Worm (Caenorhabditis elegans) whole organism, dauer: ENCODE measurements around the gene gop-1.

ENCODE experiments used
- unc-62 ChIP-seq: sonication (generic microtip); optimal IDR thresholded peaks from 2 replicates; lab custom pipeline; 2017; ENCODE audit warnings: missing biosample characterization, missing genetic modification reagents, missing genetic modification characterization

gop-1 gene

DNA sequence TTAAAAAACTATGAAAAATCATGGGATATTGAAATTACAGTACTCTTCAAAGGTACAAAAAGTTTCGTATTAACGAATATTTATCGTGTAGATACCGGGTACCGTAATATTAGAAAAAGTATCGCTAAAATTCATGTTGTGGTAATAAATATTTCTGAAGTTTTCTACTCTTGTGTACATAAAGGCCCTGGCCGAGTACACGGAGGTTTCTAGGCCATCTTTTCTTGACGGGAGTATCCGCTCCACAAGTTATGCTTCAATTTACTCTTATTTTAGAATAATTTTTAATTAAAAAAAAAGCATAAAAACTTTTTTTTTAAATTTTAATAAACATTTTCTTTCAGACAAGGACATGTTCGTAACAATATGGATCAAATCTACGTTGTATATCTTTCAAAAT is 21.1 kb upstream of the gop-1 start:
- no peak for TF ChIP-seq unc-62

DNA sequence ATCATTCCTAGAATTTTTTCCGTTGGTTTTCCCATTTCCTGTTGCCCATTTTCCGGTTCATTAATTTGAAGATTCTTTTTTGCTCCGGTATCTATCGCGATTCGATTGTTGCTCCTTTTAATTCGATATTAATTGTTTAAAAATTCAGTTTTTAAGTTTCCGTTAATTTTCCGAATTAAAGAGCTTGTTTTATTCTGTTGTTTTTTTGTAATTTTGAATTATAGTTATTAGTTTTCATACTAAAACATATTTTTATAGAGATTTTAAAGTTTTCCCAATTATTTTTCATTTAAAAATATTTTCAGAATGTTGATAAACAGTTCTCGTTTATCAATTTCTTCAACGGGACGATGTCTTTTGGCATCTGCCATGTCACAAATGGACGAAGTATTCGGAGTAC is 19.9 kb upstream of the gop-1 start, which contains the start of gene mrps-26:
Gene mrps-26, plus strand, starts transcription at position 301 of the 400 bp plus-strand sequence.
- TF ChIP-seq unc-62, result no peak

DNA sequence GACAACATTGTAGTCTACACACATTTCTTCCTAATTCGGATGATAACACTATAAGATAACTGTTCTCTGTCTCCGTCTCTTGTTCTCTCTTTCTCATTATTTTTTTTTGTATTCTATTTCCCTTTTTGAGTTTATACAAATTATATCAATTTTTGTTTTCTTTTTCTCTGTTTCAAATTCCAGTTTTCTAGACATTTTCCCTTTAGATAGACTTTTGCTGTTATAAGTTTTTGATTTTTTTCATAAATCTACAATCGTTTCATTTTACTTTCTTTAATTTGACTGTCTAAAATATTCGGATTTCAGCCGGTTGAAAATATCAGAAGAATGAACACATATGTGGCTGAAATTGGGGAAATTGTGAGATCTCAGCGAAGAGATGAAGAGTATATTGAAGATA is 18.1 kb upstream of the gop-1 start, which contains the start of gene prx-10:
Gene prx-10, plus strand, starts transcription at position 301 of the 400 bp plus-strand sequence.
- no peak for TF ChIP-seq unc-62

DNA sequence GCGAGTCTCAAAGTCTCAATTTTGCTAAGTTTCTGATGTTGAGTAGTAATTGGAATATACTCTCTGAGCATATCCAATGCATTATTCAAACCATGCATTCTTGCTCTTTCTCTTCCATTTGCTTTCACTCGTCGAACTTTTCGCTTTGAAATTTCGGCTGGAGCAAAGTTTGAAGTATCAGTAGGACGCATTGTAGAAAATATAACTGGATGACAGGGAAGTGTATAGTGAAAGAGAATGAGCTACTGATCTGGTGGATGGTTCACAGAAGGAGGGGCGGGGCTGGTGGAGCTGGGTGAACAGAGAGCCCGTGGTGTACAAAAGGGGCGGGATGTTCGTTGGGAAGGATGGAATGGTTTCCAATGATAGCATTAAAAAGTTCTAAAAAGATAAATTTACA is 12.4 kb upstream of the gop-1 start:
- TF ChIP-seq unc-62, result no peak

DNA sequence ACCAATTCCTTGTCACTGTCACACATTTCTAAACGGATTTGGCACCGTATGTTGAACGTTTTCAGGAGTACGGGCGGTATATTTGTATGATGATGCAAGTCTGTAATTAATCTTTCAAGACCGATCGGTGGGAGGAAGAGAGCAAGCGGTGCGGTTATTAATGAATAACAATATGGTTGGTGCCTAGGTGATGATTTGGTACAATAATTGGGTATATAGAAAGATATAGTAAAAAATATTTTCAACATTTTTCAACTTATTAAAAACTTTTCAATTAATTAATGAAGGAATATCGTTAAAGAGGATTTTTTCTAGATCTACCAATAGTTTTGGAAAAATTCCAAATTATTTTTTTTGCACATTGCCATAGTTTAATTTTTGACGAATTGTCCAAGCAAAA is 9.7 kb upstream of the gop-1 start, which contains the start of gene cnd-1:
Gene cnd-1, minus strand, starts transcription at position 101 of the 400 bp plus-strand sequence.
- no peak for TF ChIP-seq unc-62

DNA sequence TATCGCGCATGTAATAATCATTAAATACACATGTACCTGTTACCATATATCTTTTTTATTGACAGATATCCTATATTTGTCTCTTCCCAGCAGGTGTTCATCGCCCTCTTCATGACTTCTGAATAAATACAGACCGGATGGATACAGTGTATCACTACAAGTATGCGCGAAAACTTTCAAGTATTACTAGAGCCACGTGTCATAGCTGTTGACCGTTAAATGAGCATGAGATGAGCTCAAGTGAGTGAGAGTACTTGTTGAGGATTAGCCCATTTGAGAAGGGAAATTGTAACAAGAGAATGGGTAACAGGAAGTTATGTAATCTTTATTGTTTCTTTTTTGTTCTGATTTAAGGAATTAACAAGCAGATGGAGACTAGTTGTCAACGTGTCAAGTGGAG is 9.2 kb upstream of the gop-1 start:
- no peak for TF ChIP-seq unc-62

DNA sequence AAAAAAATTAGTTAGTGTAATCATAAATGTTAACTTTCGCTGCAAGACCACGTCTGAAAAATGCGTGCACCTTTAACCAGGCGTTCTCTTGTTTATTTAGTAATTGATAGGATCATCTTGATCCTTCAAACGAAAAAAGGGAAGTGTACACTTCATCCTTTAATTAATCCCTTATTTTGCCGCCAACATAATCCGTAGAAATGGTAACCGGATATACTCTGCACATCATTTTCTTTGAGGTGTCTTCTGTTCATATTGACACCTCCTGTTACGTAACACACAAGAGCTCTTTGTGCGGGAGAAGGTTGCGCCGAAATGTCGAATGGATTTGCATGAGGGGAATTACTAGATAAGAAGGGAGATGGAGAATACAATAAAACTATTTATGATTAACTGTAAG is 5.5 kb upstream of the gop-1 start:
- TF ChIP-seq unc-62, result no peak

DNA sequence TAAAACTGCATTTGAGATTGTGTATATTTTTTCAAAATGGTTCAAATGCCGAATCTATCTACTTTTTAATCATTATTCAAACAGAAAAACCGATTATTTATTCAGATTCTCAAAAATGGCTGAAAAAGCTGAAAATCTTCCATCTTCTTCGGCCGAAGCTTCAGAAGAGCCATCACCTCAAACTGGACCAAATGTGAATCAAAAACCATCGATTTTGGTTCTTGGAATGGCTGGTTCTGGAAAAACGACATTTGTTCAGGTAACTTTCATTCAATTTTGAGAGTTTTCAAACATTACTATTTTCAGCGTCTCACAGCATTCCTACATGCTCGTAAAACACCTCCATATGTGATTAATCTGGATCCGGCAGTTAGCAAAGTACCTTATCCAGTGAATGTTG is 4.7 kb downstream of the gop-1 start, which contains the start of gene gop-2:
Gene gop-2, plus strand, starts transcription at position 106 of the 400 bp plus-strand sequence.
- no peak for TF ChIP-seq unc-62

DNA sequence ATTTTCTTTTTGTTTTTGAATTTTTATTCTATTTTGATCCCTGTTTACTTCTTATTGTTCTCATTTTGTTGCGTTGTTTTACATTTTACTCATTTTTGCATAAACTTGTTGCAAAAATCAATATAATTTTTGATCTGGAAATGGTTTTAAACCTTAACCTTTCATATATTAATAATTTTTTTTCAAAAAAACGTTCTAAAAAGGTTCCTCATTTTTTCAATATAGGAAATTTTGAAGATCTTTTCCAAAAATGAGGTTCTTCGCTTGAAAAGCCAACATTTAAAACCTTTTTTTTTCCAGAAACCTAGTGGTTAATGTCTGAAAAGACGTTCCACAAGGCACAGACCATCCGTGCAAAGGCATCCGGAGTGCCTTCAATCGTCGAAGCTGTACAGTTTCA is 6.2 kb downstream of the gop-1 start, which contains the start of gene gop-3:
Gene gop-3, plus strand, starts transcription at position 301 of the 400 bp plus-strand sequence.
- TF ChIP-seq unc-62, result no peak

DNA sequence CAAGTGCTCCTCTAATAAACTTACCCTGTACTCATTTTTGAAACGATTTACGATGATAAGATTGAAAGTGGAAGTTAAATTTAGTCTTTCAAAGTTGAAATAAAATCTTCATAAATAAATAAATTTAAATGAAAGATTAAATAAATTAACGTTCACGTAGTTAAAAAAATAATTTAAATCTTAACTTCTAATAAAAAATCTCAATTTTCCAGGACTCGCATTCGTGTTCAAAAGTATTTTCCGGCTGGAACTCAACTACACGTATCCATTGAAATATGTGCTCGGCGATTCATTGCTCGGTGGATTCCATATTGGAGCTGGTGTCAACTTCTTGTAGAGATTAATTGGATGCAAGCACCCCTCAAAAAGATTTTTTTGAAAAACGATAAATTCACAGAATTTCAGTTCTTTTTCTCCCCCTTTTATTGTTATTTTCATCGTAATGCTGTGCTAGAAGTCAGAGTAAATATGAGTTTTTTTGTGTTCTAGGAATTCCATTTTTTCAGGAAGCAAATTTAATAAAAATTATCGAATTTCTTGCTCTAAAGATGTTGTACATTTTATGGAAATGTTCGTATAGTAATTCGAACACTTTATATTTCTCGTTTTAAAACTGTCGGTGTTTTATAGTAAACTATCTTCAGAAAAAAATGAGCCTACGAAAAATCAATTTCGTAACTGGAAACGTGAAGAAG is 9.2 kb downstream of the gop-1 start, which contains the start of the genes C34E10.9 and hap-1:
Gene C34E10.9, minus strand, starts transcription at position 101 of the 695 bp plus-strand sequence.
Gene hap-1, plus strand, starts transcription at position 645 of the 695 bp plus-strand sequence.
- no peak for TF ChIP-seq unc-62

DNA sequence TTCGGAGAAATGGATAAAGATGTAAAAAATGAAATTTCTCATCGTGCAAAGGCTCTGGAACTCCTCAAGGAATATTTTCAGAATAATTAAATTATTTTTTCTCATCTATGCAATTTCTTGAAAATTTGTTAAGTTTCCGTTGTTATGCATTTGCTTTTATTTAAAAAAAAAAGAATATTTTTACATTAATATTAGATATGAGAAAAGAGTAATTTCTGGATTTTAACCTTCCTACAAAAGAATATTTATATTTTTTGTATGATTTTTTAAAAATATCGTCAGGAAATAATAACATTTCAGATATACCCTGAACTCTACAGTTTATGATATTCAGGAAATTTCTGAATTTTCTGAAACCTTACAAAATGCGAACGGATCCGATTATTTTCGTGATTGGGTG is 10.6 kb downstream of the gop-1 start, which contains the start of gene gro-1:
Gene gro-1, plus strand, starts transcription at position 301 of the 400 bp plus-strand sequence.
- no peak for TF ChIP-seq unc-62

DNA sequence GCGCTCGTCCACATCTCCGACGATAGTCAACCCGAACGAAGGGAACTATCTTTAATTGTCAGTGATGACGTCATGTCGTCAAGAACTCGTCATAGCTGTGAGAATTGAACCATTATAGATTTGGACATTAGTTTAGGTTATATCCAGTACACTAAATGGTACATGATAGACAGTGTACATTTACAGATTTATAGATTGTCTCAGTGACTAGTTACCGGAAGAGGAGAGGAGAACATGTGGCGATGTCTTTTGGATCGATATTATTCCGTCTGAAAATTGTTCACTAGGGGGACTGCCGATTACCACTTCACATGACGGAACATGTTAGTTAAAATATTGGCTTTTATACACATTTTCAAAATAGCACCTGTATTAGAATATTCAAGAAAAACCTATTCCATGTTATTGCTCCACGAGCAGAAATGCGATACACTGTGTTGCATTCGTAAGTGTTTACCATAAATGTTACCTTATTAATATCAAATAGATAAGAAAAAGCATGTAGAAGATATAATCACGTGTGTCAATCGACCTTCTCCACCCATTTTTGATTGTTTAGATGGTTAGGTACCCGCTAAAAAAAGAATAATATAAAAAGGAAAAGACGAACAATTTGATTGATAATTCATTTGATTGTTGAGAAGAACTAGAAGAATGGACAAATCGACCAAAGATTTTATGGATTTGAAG is 13.1 kb downstream of the gop-1 start, which contains the start of gene ZC395.5:
Gene ZC395.5, plus strand, starts transcription at position 632 of the 690 bp plus-strand sequence.
- TF ChIP-seq unc-62, result no peak

DNA sequence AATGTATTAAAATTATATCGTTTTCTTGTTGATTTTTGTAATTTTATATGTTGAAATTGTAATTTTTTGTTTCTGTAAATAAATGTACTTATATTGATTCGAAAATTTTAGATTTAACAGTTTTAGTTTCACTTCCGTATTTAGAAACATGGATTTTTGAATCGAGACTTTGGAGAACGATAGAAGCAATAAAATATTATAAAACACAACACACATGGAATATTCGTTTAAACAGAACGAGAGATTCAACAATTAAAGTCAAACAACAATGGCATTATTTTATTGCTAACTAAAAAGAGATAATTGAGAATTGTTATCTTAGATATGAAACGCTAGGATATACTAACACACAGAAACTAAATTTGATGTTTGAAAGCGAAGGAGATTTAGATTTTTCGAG is 14.2 kb downstream of the gop-1 start:
- no peak for TF ChIP-seq unc-62

DNA sequence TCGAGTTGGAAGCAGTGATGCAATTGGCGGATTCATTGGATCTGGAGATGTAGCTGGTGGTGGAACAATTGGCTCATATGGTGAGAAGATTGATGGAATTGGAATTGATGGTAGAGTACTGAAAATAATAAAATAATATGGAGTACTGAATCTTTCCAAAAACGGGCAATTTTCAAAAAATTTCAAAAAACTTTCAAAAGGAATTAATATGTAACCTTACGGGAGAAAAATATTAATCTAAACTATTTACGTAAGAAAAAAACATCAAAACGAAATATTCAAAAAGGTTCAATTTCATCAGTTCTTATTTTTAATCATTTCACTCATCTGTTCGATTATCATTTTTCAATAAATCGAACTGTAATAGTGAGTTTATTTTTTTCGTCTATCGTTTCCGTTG is 15.6 kb downstream of the gop-1 start, which contains the start of gene ZC395.4:
Gene ZC395.4, plus strand, starts transcription at position 301 of the 400 bp plus-strand sequence.
- TF ChIP-seq unc-62, result no peak

DNA sequence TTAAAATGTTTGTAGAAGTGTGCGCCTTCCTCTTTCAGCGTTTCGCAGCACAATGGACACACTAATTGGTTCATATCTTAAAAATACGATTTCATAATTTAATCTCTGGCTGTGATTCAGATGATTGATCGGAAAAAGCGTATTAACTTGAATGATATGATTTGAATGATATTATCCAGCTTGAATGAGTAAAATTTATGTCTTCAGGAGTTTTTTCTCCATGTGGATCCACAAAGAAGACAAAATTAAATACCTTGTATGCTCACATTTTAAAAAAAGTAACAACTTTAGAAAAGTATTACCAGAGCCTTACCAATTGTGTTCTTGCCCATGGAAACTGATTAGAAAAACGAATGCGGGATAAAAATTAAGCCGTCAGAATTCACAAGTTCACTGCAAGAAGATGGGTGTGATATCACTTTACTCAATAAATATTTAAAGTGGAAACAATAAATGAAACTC is 19.2 kb downstream of the gop-1 start, which contains the start of gene ztf-8:
Gene ztf-8, minus strand, starts transcription at position 76 of the 462 bp plus-strand sequence.
- TF ChIP-seq unc-62, result no peak

DNA sequence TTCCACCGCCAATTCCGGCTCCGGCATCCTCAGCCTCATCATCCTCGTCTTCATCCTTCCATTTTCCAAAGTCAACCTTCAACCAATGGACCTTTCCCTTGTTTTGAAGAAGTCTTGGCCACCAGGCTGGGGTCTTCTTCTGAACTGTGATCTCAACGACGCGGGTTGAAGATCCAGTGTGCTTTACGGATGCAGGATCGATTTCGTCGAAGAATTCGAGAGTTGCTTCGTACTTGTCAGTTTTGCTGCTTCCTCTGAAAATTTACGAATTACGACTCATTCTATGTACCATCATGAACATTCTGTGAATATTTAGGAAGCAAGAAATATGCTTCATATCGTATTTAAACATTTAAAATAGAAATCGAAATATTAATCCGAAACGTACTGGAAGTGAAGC is 20.0 kb downstream of the gop-1 start:
- no peak for TF ChIP-seq unc-62

DNA sequence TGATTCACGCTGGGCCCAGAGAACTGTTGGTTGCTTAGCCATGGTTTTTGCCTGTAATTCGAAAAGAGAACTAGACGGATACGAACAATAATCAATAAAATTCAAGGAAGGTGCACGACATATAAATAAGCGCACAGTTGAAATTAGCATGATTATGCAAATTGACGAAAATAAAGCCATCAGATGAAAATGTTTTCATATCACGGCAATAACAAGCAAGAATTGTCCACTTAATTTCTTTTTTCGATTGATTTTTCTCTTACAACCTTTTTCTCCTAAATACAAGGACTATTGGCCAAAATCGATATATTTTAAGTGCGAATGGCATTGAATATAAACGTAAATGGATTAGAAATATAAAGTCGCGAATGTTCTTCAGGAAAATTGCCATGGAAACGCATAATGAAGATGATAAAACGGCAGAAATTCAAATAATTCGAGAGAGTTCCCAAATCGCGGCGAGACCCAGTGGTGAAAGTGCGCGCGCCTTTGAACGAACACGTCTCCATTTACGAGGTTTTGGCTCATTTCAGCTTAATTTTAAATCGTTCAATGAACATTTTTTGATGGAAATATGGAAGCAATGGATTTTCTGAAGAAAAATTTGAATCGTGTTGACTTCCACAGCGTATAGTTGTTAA is 20.6 kb downstream of the gop-1 start, which contains the start of the genes daf-41 and toc-1:
Gene daf-41, minus strand, starts transcription at position 51 of the 641 bp plus-strand sequence.
Gene toc-1, plus strand, starts transcription at position 537 of the 641 bp plus-strand sequence.
- TF ChIP-seq unc-62, result no peak
